Worm (Caenorhabditis elegans): ENCODE data around the gene wdfy-3.

ce11 chrIV:12719664-12720063 lies 66.5 kb downstream of the wdfy-3 start, which contains the start of gene idpp-7:
- no peak for TF ChIP-seq blmp-1 (tag; optimal IDR thresholded peaks at IDR 0.05; ENCODE audit: insufficient read depth)
- no peak for TF ChIP-seq lsy-2 (tag; optimal IDR thresholded peaks at IDR 0.05)
- TF ChIP-seq unc-39 (tag; optimal IDR thresholded peaks at IDR 0.05): no peak
- TF ChIP-seq snpc-4 (tag; optimal IDR thresholded peaks at IDR 0.05): no peak
- no peak for TF ChIP-seq elt-1 (tag; optimal IDR thresholded peaks at IDR 0.05)
- TF ChIP-seq skn-1 (tag; optimal IDR thresholded peaks at IDR 0.05): no peak
